Worm (Caenorhabditis elegans): ENCODE measurements around the gene fbxa-80.
A peak's percentile ranks its signal among the peaks of the same experiment; 100 is the strongest.
"Not testable (repeated sequence)": the region's sequence is repeated elsewhere in the genome, so short reads cannot be mapped to it uniquely, and the experiment has no call there.

fbxa-80 gene

ce11 chrIII:1315038-1315437 is at the start of gene fbxa-80, which contains the start of gene fbxa-19:
Gene fbxa-80, minus strand, starts transcription at chrIII:1315210.
Gene fbxa-19, plus strand, starts transcription at chrIII:1315401.
- TF ChIP-seq fos-1 (tag; optimal IDR thresholded peaks at IDR 0.05) (peak; percentile 78), crh-2 (tag; optimal IDR thresholded peaks at IDR 0.05) (no peak), unc-55 (GFP tag; optimal IDR thresholded peaks at IDR 0.05) (no peak), ZK546.5 (tag; optimal IDR thresholded peaks at IDR 0.05) (no peak)

ce11 chrIII:1359669-1360068 is 44.7 kb upstream of the fbxa-80 start, which contains the start of gene Y82E9BR.9:
Gene Y82E9BR.9, minus strand, starts transcription at chrIII:1359769.
- TF ChIP-seq nhr-237 (tag; optimal IDR thresholded peaks at IDR 0.05) = no peak
- TF ChIP-seq mab-5 (tag; optimal IDR thresholded peaks at IDR 0.05) = no peak
- no peak for TF ChIP-seq mdl-1 (tag; optimal IDR thresholded peaks at IDR 0.05)
- no peak for TF ChIP-seq nhr-6 (tag; optimal IDR thresholded peaks at IDR 0.05)
- TF ChIP-seq elt-3 (tag; optimal IDR thresholded peaks at IDR 0.05) = no peak
- TF ChIP-seq aly-2 (tag; optimal IDR thresholded peaks at IDR 0.05) = no peak
- TF ChIP-seq nhr-21 (tag; optimal IDR thresholded peaks at IDR 0.05) = no peak
- TF ChIP-seq elt-1 (tag; optimal IDR thresholded peaks at IDR 0.05) = no peak
- TF ChIP-seq nhr-10 (tag; optimal IDR thresholded peaks at IDR 0.05) = no peak

ce11 chrIII:1357973-1358372 is 43.0 kb upstream of the fbxa-80 start, which contains the start of gene Y82E9BR.8:
Gene Y82E9BR.8, minus strand, starts transcription at chrIII:1358073.
- TF ChIP-seq sem-4 (tag; optimal IDR thresholded peaks at IDR 0.05); nhr-25 (tag; optimal IDR thresholded peaks at IDR 0.05); unc-62 (GFP tag; optimal IDR thresholded peaks at IDR 0.05): not testable (repeated sequence)

- TF ChIP-seq snpc-4 (tag; optimal IDR thresholded peaks at IDR 0.05) = no peak
- no peak for TF ChIP-seq nhr-10 (tag; optimal IDR thresholded peaks at IDR 0.05)
- TF ChIP-seq ZK546.5 (tag; optimal IDR thresholded peaks at IDR 0.05) = no peak
- no peak for TF ChIP-seq F13H6.1 (tag; optimal IDR thresholded peaks at IDR 0.05)
- TF ChIP-seq nhr-11 (tag; optimal IDR thresholded peaks at IDR 0.05) = no peak
- TF ChIP-seq elt-3 (tag; optimal IDR thresholded peaks at IDR 0.05) = no peak
- TF ChIP-seq alr-1 (tag; optimal IDR thresholded peaks at IDR 0.05) = no peak
- TF ChIP-seq sem-4 (tag; optimal IDR thresholded peaks at IDR 0.05) = no peak
- no peak for TF ChIP-seq egl-27 (tag; optimal IDR thresholded peaks at IDR 0.05)
- no peak for TF ChIP-seq nhr-12 (tag; optimal IDR thresholded peaks at IDR 0.05)
Observed at ce11 chrIII:1355320-1355719, 40.3 kb upstream of the fbxa-80 start, which contains the start of gene Y82E9BL.1. Gene Y82E9BL.1, minus strand, starts transcription at chrIII:1355420.

- TF ChIP-seq nhr-10 (tag; optimal IDR thresholded peaks at IDR 0.05) (no peak), mbf-1 (tag; optimal IDR thresholded peaks at IDR 0.05) (no peak), F13H6.1 (tag; optimal IDR thresholded peaks at IDR 0.05) (no peak), ama-1 (optimal IDR thresholded peaks at IDR 0.05) (no peak), sem-4 (tag; optimal IDR thresholded peaks at IDR 0.05) (no peak), C34F6.9 (tag; optimal IDR thresholded peaks at IDR 0.05) (no peak), elt-1 (tag; optimal IDR thresholded peaks at IDR 0.05) (no peak), lin-11 (tag; optimal IDR thresholded peaks at IDR 0.05) (no peak), nhr-11 (tag; optimal IDR thresholded peaks at IDR 0.05) (no peak), mab-5 (tag; optimal IDR thresholded peaks at IDR 0.05) (no peak), ceh-16 (tag; optimal IDR thresholded peaks at IDR 0.05) (no peak), sma-9 (GFP tag; optimal IDR thresholded peaks at IDR 0.05) (no peak), sma-9 (tag; optimal IDR thresholded peaks at IDR 0.05) (no peak), gmeb-1 (tag; optimal IDR thresholded peaks at IDR 0.05) (no peak), ztf-4 (tag; optimal IDR thresholded peaks at IDR 0.05) (no peak), ztf-11 (tag; optimal IDR thresholded peaks at IDR 0.05) (no peak), nhr-6 (tag; optimal IDR thresholded peaks at IDR 0.05) (no peak), ztf-1 (GFP tag; conservative IDR thresholded peaks at IDR 0.05) (no peak), nhr-25 (tag; optimal IDR thresholded peaks at IDR 0.05) (no peak), peb-1 (tag; optimal IDR thresholded peaks at IDR 0.05) (no peak)
Observed at ce11 chrIII:1354523-1354922, 39.5 kb upstream of the fbxa-80 start.

- TF ChIP-seq R02D3.7 (tag; optimal IDR thresholded peaks at IDR 0.05) = no peak
- TF ChIP-seq elt-3 (tag; optimal IDR thresholded peaks at IDR 0.05) = no peak
- no peak for TF ChIP-seq nhr-12 (tag; optimal IDR thresholded peaks at IDR 0.05)
- no peak for TF ChIP-seq ztf-4 (tag; optimal IDR thresholded peaks at IDR 0.05)
- TF ChIP-seq sma-3 (GFP tag; optimal IDR thresholded peaks at IDR 0.05) = no peak
- TF ChIP-seq sma-9 (GFP tag; optimal IDR thresholded peaks at IDR 0.05) = no peak
- no peak for TF ChIP-seq sma-9 (tag; optimal IDR thresholded peaks at IDR 0.05)
- no peak for TF ChIP-seq ztf-1 (GFP tag; conservative IDR thresholded peaks at IDR 0.05)
- no peak for TF ChIP-seq nhr-237 (tag; optimal IDR thresholded peaks at IDR 0.05)
- TF ChIP-seq unc-62 (GFP tag; optimal IDR thresholded peaks at IDR 0.05) = no peak
Observed at ce11 chrIII:1350745-1351144, 35.7 kb upstream of the fbxa-80 start, which contains the start of gene Y82E9BL.3. Gene Y82E9BL.3, minus strand, starts transcription at chrIII:1350845.
